Fruit fly (Drosophila melanogaster): Measurements from ENCODE around the gene CG14834.

CG14834 gene

DNA sequence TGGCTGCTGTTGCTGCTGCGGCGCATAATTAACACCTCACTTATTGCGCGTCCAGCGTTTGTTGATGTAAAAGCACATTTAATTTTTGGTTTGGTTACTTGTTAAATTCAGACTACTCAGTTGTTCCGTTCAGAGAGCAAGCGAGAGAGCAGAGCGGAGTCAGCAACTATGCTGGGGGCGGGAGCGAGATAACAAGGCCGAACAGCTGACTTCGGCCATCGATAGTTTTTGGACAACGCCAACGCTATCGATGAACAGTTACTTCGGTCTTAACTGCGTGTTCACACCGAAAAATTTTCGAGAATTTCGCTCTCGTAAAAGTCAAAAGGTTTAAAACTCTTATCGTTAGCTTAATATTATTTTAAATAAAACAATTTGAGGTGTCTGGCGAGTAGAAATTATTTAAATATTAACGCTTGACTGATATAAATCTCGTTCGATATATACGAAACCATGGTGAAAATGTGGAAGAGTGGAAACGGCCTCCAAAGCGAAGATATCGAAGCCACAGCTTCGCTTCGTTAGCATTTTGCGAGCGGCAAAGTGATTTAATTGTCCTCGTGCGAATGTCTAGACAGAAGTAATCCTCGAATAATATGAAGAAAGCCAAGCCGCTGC is 34.5 kb upstream of the CG14834 start, which contains the start of the genes SMSr and smid (continued):
- no peak for TF ChIP-seq CG6854 (GFP tag; optimal IDR thresholded peaks at IDR 0.05)
- peak; percentile 88 for TF ChIP-seq CG2116 (GFP tag; optimal IDR thresholded peaks at IDR 0.05)
- TF ChIP-seq CG16813 (GFP tag; IDR thresholded peaks at IDR 0.05; ENCODE audit: partially characterized antibody) = peak; percentile 91
- no peak for TF ChIP-seq CG10462 (GFP tag; optimal IDR thresholded peaks at IDR 0.05)
- TF ChIP-seq Scr (GFP tag; IDR thresholded peaks at IDR 0.05; ENCODE audit: partially characterized antibody) = peak; percentile 92
- TF ChIP-seq Atf-2 (GFP tag; optimal IDR thresholded peaks at IDR 0.05) = no peak
- TF ChIP-seq CG32532 (GFP tag; IDR thresholded peaks at IDR 0.05) = peak; percentile 70
- TF ChIP-seq CG15269 (tag; optimal IDR thresholded peaks at IDR 0.05) = peak; percentile 59
- peak; percentile 2 for TF ChIP-seq CrebB (tag; optimal IDR thresholded peaks at IDR 0.05)
- no peak for TF ChIP-seq CG6683 (GFP tag; optimal IDR thresholded peaks at IDR 0.05)
- TF ChIP-seq so (GFP tag; IDR thresholded peaks at IDR 0.05) = no peak
- TF ChIP-seq CG1647 (GFP tag; optimal IDR thresholded peaks at IDR 0.05) = no peak
- TF ChIP-seq p53 (GFP tag; optimal IDR thresholded peaks at IDR 0.05) = no peak
- TF ChIP-seq CG8924 (tag; optimal IDR thresholded peaks at IDR 0.05) = peak; percentile 68
- peak; percentile 93 for TF ChIP-seq knrl (GFP tag; IDR thresholded peaks at IDR 0.05; ENCODE audit: partially characterized antibody)
- TF ChIP-seq CG15479 (GFP tag; optimal IDR thresholded peaks at IDR 0.05) = no peak
- TF ChIP-seq h (optimal IDR thresholded peaks at IDR 0.05) = no peak
- peak in 1 of 2 experiments; percentile 52 for TF ChIP-seq Dfd (GFP tag; optimal IDR thresholded peaks at IDR 0.05)
- TF ChIP-seq vvl (GFP tag; IDR thresholded peaks at IDR 0.05) = peak; percentile 23; the same call in 1 of the 2 replicates
- TF ChIP-seq CG14710 (tag; optimal IDR thresholded peaks at IDR 0.05) = peak; percentile 85
- TF ChIP-seq CG2875 (GFP tag; optimal IDR thresholded peaks at IDR 0.05) = no peak
- peak; percentile 38 for TF ChIP-seq CG10654 (GFP tag; optimal IDR thresholded peaks at IDR 0.05)
- TF ChIP-seq CG3726 (GFP tag; IDR thresholded peaks at IDR 0.05) = no peak
- peak; percentile 75 for TF ChIP-seq CG6791 (GFP tag; IDR thresholded peaks at IDR 0.05; ENCODE audit: partially characterized antibody)
- TF ChIP-seq gce (GFP tag; IDR thresholded peaks at IDR 0.05) = no peak
- peak; percentile 43 for TF ChIP-seq Sox100B (GFP tag; optimal IDR thresholded peaks at IDR 0.05)
- peak; percentile 57 for TF ChIP-seq Bdp1 (GFP tag; optimal IDR thresholded peaks at IDR 0.05)
- no peak; the same call in 2 of the 3 replicates for TF ChIP-seq croc (GFP tag; conservative IDR thresholded peaks at IDR 0.05)
- peak; percentile 46 for TF ChIP-seq CG4820 (GFP tag; optimal IDR thresholded peaks at IDR 0.05)
- TF ChIP-seq twi (tag; optimal IDR thresholded peaks at IDR 0.05) = peak; percentile 42
- no peak for TF ChIP-seq CG8478 (optimal IDR thresholded peaks at IDR 0.05)
- peak; percentile 76 for TF ChIP-seq slbo (GFP tag; IDR thresholded peaks at IDR 0.05)
- no peak for TF ChIP-seq hth (optimal IDR thresholded peaks at IDR 0.05)
- peak; percentile 25 for TF ChIP-seq bigmax (GFP tag; optimal IDR thresholded peaks at IDR 0.05)
- peak; percentile 76 for TF ChIP-seq CG2712 (tag; optimal IDR thresholded peaks at IDR 0.05)
- peak; percentile 58 for TF ChIP-seq CG11085 (GFP tag; IDR thresholded peaks at IDR 0.05)
- TF ChIP-seq B-H1 (GFP tag; IDR thresholded peaks at IDR 0.05) = no peak; the same call in 2 of the 3 replicates
- no peak for TF ChIP-seq onecut (GFP tag; IDR thresholded peaks at IDR 0.05)
- TF ChIP-seq dm (GFP tag; optimal IDR thresholded peaks at IDR 0.05) = peak; percentile 49
- peak; percentile 57 for TF ChIP-seq CG1529 (GFP tag; optimal IDR thresholded peaks at IDR 0.05)
- TF ChIP-seq MESR4 (GFP tag; optimal IDR thresholded peaks at IDR 0.05) = peak; percentile 56
- no peak for TF ChIP-seq crol (GFP tag; IDR thresholded peaks at IDR 0.05)
- peak; percentile 42; the same call in 2 of the 3 replicates for TF ChIP-seq tgo (GFP tag; IDR thresholded peaks at IDR 0.05)
- TF ChIP-seq H2.0 (GFP tag; IDR thresholded peaks at IDR 0.05) = peak; percentile 32; the same call in 1 of the 2 replicates
- no peak for TF ChIP-seq unpg (GFP tag; optimal IDR thresholded peaks at IDR 0.05)
- TF ChIP-seq Camta (GFP tag; optimal IDR thresholded peaks at IDR 0.05) = peak; percentile 69
- TF ChIP-seq dati (GFP tag; IDR thresholded peaks at IDR 0.05) = no peak
- TF ChIP-seq sim (GFP tag; IDR thresholded peaks at IDR 0.05) = no peak
- TF ChIP-seq Dbx (GFP tag; IDR thresholded peaks at IDR 0.05) = 0 out of 3 replicates have a peak, but pooled peaks have one; percentile 58
- no peak for TF ChIP-seq peb (GFP tag; IDR thresholded peaks at IDR 0.05)
- no peak for TF ChIP-seq CG2889 (GFP tag; IDR thresholded peaks at IDR 0.05)
- TF ChIP-seq Rx (GFP tag; IDR thresholded peaks at IDR 0.05) = 0 out of 2 replicates have a peak, but pooled peaks have one; percentile 10
